Fruit fly (Drosophila melanogaster) whole organism, pupa: ENCODE results near the gene CG9641.

Experiments
- CG10348 ChIP-seq: fragments of 200-800 bp; sonication (Bioruptor generic); IDR thresholded peaks from 2 replicates; pipeline ENCODE4 v1.3.6; 2022; ENCODE audit warnings: missing biosample characterization, missing genetic modification characterization
- CG12605 ChIP-seq: fragments of 200-800 bp; sonication (Bioruptor generic); IDR thresholded peaks from 2 replicates; pipeline ENCODE4 v1.3.6; 2022; ENCODE audit warnings: missing biosample characterization, missing genetic modification characterization
- CG14655 ChIP-seq: fragments of 200-800 bp; sonication (Bioruptor generic); optimal IDR thresholded peaks from 3 replicates; lab custom pipeline; 2017; ENCODE audit warnings: mild to moderate bottlenecking, missing biosample characterization, missing genetic modification reagents, missing genetic modification characterization
- CG15710 ChIP-seq: fragments of 200-800 bp; sonication (Bioruptor generic); optimal IDR thresholded peaks from 2 replicates; lab custom pipeline; 2018; ENCODE audit warnings: missing biosample characterization, mild to moderate bottlenecking, missing genetic modification characterization, moderate library complexity
- CG17806 ChIP-seq: fragments of 200-800 bp; sonication (Bioruptor generic); optimal IDR thresholded peaks from 2 replicates; lab custom pipeline; 2018; ENCODE audit warnings: missing biosample characterization, mild to moderate bottlenecking, missing genetic modification characterization, moderate library complexity
- CG8159 ChIP-seq: fragments of 200-800 bp; sonication (Bioruptor generic); optimal IDR thresholded peaks from 3 replicates; lab custom pipeline; 2018; ENCODE audit warnings: missing biosample characterization, mild to moderate bottlenecking, missing genetic modification characterization, moderate library complexity
- CG9948 ChIP-seq: fragments of 200-800 bp; sonication (Bioruptor generic); optimal IDR thresholded peaks from 2 replicates; lab custom pipeline; 2018; ENCODE audit warnings: missing biosample characterization, mild to moderate bottlenecking, missing genetic modification characterization, moderate library complexity
- EcR ChIP-seq: fragments of 200-800 bp; sonication (Bioruptor generic); optimal IDR thresholded peaks from 3 replicates; lab custom pipeline; 2019; ENCODE audit warnings: missing biosample characterization, missing genetic modification characterization, mild to moderate bottlenecking, moderate library complexity, missing genetic modification reagents
- Ets98B ChIP-seq: fragments of 200-800 bp; sonication (Bioruptor generic); IDR thresholded peaks from 2 replicates; pipeline ENCODE4 v1.3.6; 2022; ENCODE audit warnings: missing biosample characterization, missing genetic modification characterization
- Pif1A ChIP-seq: fragments of 200-800 bp; sonication (Bioruptor generic); optimal IDR thresholded peaks from 3 replicates; lab custom pipeline; 2016; ENCODE audit warnings: missing biosample characterization, missing genetic modification characterization
- Snoo ChIP-seq: fragments of 200-800 bp; sonication (Bioruptor generic); optimal IDR thresholded peaks from 3 replicates; lab custom pipeline; 2017; ENCODE audit warnings: missing biosample characterization, mild to moderate bottlenecking, missing genetic modification characterization, inconsistent platforms
- gl ChIP-seq: fragments of 200-800 bp; sonication (Bioruptor generic); optimal IDR thresholded peaks from 2 replicates; lab custom pipeline; 2018; ENCODE audit warnings: missing biosample characterization, mild to moderate bottlenecking, missing genetic modification characterization

DNA sequence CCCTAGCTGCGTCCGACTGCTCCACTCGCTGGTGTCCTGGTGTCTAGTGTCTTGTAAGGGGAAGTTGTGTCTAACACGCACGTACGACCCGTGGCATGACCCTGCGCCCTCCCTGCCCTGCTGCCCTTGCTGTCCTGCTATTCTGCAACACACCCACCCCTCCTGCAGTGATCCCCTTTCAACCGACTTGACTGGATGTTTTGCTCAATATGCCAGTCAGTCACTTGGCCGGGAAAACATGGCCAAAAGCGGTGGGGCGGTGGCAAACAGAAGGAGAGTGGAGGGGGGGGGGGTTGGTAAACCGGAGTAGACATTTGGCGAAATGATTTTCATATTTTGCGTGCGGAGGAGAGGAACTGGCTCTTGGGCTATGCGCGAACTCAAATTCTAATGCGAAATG, 46.0 kb downstream of the CG9641 start:
- TF ChIP-seq CG14655 (GFP tag; lab: Kevin White, UChicago) = no peak
- no peak for TF ChIP-seq EcR (GFP tag; lab: Kevin White, UChicago)
- TF ChIP-seq CG17806 = no peak
- no peak for TF ChIP-seq CG10348 (GFP tag; lab: Robert Waterston, UW)
- no peak for TF ChIP-seq Ets98B (GFP tag; lab: Robert Waterston, UW)
- no peak for TF ChIP-seq gl (tag; lab: Kevin White, UChicago)
- no peak for TF ChIP-seq CG9948
- TF ChIP-seq Snoo (tag; lab: Kevin White, UChicago) = no peak
- no peak for TF ChIP-seq CG12605
- no peak for TF ChIP-seq CG8159 (tag; lab: Kevin White, UChicago)
- TF ChIP-seq CG15710 (tag; lab: Kevin White, UChicago) = no peak
- no peak for TF ChIP-seq Pif1A (GFP tag; lab: Kevin White, UChicago)
